Fruit fly (Drosophila melanogaster) whole organism, embryonic: ENCODE measurements around the gene CG33641.

Experiments used
- CG10147 ChIP-seq: fragments of 200-800 bp; sonication (Bioruptor generic); optimal IDR thresholded peaks from 2 replicates; lab custom pipeline; 2019; ENCODE audit warnings: missing biosample characterization, mild to moderate bottlenecking, missing genetic modification characterization, moderate library complexity
- CG10267 ChIP-seq: fragments of 200-800 bp; sonication (Bioruptor generic); optimal IDR thresholded peaks from 2 replicates; lab custom pipeline; 2018; ENCODE audit warnings: missing biosample characterization, mild to moderate bottlenecking, missing genetic modification characterization, moderate library complexity
- CG10565 ChIP-seq: fragments of 200-800 bp; sonication (Bioruptor generic); optimal IDR thresholded peaks from 3 replicates; lab custom pipeline; 2016; ENCODE audit warnings: missing biosample characterization, mild to moderate bottlenecking, missing genetic modification characterization
- CG10979 ChIP-seq: fragments of 200-800 bp; sonication (Bioruptor generic); optimal IDR thresholded peaks from 2 replicates; lab custom pipeline; 2018; ENCODE audit warnings: missing biosample characterization, mild to moderate bottlenecking, missing genetic modification characterization, moderate library complexity
- CG12219 ChIP-seq: fragments of 200-800 bp; sonication (Bioruptor generic); optimal IDR thresholded peaks from 3 replicates; lab custom pipeline; 2018; ENCODE audit warnings: missing biosample characterization, mild to moderate bottlenecking, missing genetic modification characterization
- CG18619 ChIP-seq: fragments of 200-800 bp; sonication (Bioruptor generic); optimal IDR thresholded peaks from 3 replicates; lab custom pipeline; 2017; ENCODE audit warnings: missing biosample characterization, mild to moderate bottlenecking, missing genetic modification characterization
- CG30403 ChIP-seq: fragments of 200-800 bp; sonication (Bioruptor generic); optimal IDR thresholded peaks from 3 replicates; lab custom pipeline; 2016; ENCODE audit warnings: missing biosample characterization, missing genetic modification characterization
- CG6254 ChIP-seq: fragments of 200-800 bp; sonication (Bioruptor generic); optimal IDR thresholded peaks from 3 replicates; lab custom pipeline; 2017; ENCODE audit warnings: mild to moderate bottlenecking, missing biosample characterization, missing genetic modification reagents, missing genetic modification characterization
- CG7271 ChIP-seq: fragments of 200-800 bp; sonication (Bioruptor generic); optimal IDR thresholded peaks from 2 replicates; lab custom pipeline; 2018; ENCODE audit warnings: missing biosample characterization, mild to moderate bottlenecking, missing genetic modification characterization, moderate library complexity
- CTCF ChIP-seq: fragments of 200-800 bp; sonication (Bioruptor generic); optimal IDR thresholded peaks from 2 replicates; lab custom pipeline; 2017; ENCODE audit warnings: missing biosample characterization, mild to moderate bottlenecking, missing genetic modification characterization, moderate library complexity
- Dip2 ChIP-seq: fragments of 200-800 bp; sonication (Bioruptor generic); IDR thresholded peaks from 2 replicates; pipeline ENCODE4 v1.3.6; 2022; ENCODE audit warnings: missing biosample characterization, missing genetic modification characterization
- E2f2 ChIP-seq: fragments of 200-800 bp; sonication (Bioruptor generic); IDR thresholded peaks from 2 replicates; pipeline ENCODE4 v1.3.6; 2022; ENCODE audit warnings: missing biosample characterization, missing genetic modification characterization
- Elba2 ChIP-seq: fragments of 200-800 bp; sonication (Bioruptor generic); optimal IDR thresholded peaks from 3 replicates; lab custom pipeline; 2016; ENCODE audit warnings: missing biosample characterization, missing genetic modification characterization
- H2.0 ChIP-seq: fragments of 200-800 bp; sonication (Bioruptor generic); IDR thresholded peaks from 2 replicates; pipeline ENCODE4 v1.3.6; 2022; ENCODE audit warnings: missing biosample characterization, missing genetic modification characterization
- HLH54F ChIP-seq: fragments of 200-800 bp; sonication (Bioruptor generic); optimal IDR thresholded peaks from 3 replicates; lab custom pipeline; 2016; ENCODE audit warnings: missing biosample characterization, missing genetic modification characterization
- Hmx ChIP-seq: fragments of 200-800 bp; sonication (Bioruptor generic); optimal IDR thresholded peaks from 2 replicates; lab custom pipeline; 2016; ENCODE audit warnings: missing biosample characterization, missing genetic modification characterization
- Mrtf ChIP-seq: fragments of 200-800 bp; sonication (Bioruptor generic); IDR thresholded peaks from 3 replicates; pipeline ENCODE4 v1.3.6; 2022; ENCODE audit warnings: missing biosample characterization, missing genetic modification characterization
- Nf-YC ChIP-seq: fragments of 200-800 bp; optimal IDR thresholded peaks from 3 replicates; lab custom pipeline; 2019; ENCODE audit warnings: missing biosample characterization, mild to moderate bottlenecking, missing genetic modification characterization, moderate library complexity
- Side ChIP-seq: fragments of 200-800 bp; sonication (Bioruptor generic); optimal IDR thresholded peaks from 2 replicates; lab custom pipeline; 2016; ENCODE audit warnings: missing biosample characterization, missing genetic modification characterization
- TFAM ChIP-seq: fragments of 200-800 bp; sonication (Bioruptor generic); optimal IDR thresholded peaks from 2 replicates; lab custom pipeline; 2017; ENCODE audit warnings: missing biosample characterization, missing genetic modification characterization, inconsistent platforms
- ap ChIP-seq: fragments of 200-800 bp; sonication (Bioruptor generic); IDR thresholded peaks from 2 replicates; pipeline ENCODE4 v1.3.6; 2022; ENCODE audit warnings: missing biosample characterization, missing genetic modification characterization
- az2 ChIP-seq: fragments of 200-800 bp; sonication (Bioruptor generic); optimal IDR thresholded peaks from 3 replicates; lab custom pipeline; 2016; ENCODE audit warnings: missing biosample characterization, missing genetic modification characterization
- caup ChIP-seq: fragments of 200-800 bp; sonication (Bioruptor generic); optimal IDR thresholded peaks from 3 replicates; lab custom pipeline; 2017; ENCODE audit warnings: missing biosample characterization, mild to moderate bottlenecking, missing genetic modification characterization, moderate library complexity; ENCODE audit not compliant: severe bottlenecking
- emc ChIP-seq: fragments of 200-800 bp; sonication (Bioruptor generic); optimal IDR thresholded peaks from 2 replicates; lab custom pipeline; 2016; ENCODE audit warnings: missing biosample characterization, missing genetic modification characterization
- exex ChIP-seq: fragments of 200-800 bp; sonication (Bioruptor generic); optimal IDR thresholded peaks from 4 replicates; lab custom pipeline; 2018; ENCODE audit warnings: missing biosample characterization, mild to moderate bottlenecking, missing genetic modification characterization, moderate library complexity
- gcm ChIP-seq: fragments of 200-800 bp; sonication (Bioruptor generic); optimal IDR thresholded peaks from 2 replicates; lab custom pipeline; 2019; ENCODE audit warnings: missing biosample characterization, mild to moderate bottlenecking, missing genetic modification characterization, moderate library complexity
- grau ChIP-seq: fragments of 200-800 bp; optimal IDR thresholded peaks from 3 replicates; lab custom pipeline; 2019; ENCODE audit warnings: missing biosample characterization, mild to moderate bottlenecking, missing genetic modification characterization, moderate library complexity
- gsb-n ChIP-seq: fragments of 200-800 bp; sonication (Bioruptor generic); optimal IDR thresholded peaks from 3 replicates; lab custom pipeline; 2018; ENCODE audit warnings: missing biosample characterization, mild to moderate bottlenecking, missing genetic modification characterization
- ham ChIP-seq: fragments of 200-800 bp; sonication (Bioruptor generic); IDR thresholded peaks from 2 replicates; pipeline ENCODE4 v1.3.6; 2022; ENCODE audit warnings: missing biosample characterization, missing genetic modification characterization
- hbn ChIP-seq: fragments of 200-800 bp; sonication (Bioruptor generic); IDR thresholded peaks from 2 replicates; pipeline ENCODE4 v1.3.6; 2022; ENCODE audit warnings: missing biosample characterization, missing genetic modification characterization; ENCODE audit not compliant: partially characterized antibody
- insv ChIP-seq, 2 experiments: fragments of 200-800 bp; sonication (Bioruptor generic); optimal IDR thresholded peaks; 3 replicates each; lab custom pipeline; 2016 to 2018; ENCODE audit warnings: missing biosample characterization in 2 of 2, missing genetic modification characterization in 2 of 2
- mld ChIP-seq: fragments of 200-800 bp; sonication (Bioruptor generic); IDR thresholded peaks from 3 replicates; pipeline ENCODE4 v1.3.6; 2022; ENCODE audit warnings: missing biosample characterization, missing genetic modification characterization; ENCODE audit not compliant: partially characterized antibody
- nerfin-1 ChIP-seq: fragments of 200-800 bp; sonication (Bioruptor generic); optimal IDR thresholded peaks from 3 replicates; lab custom pipeline; 2019; ENCODE audit warnings: missing biosample characterization, mild to moderate bottlenecking, missing genetic modification characterization, moderate library complexity
- nmo ChIP-seq: fragments of 200-800 bp; sonication (Bioruptor generic); optimal IDR thresholded peaks from 2 replicates; lab custom pipeline; 2018; ENCODE audit warnings: missing biosample characterization, mild to moderate bottlenecking, missing genetic modification characterization, moderate library complexity
- nom ChIP-seq: fragments of 200-800 bp; sonication (Bioruptor generic); optimal IDR thresholded peaks from 2 replicates; lab custom pipeline; 2017; ENCODE audit warnings: missing biosample characterization, missing genetic modification characterization, mild to moderate bottlenecking, moderate library complexity, missing genetic modification reagents
- org-1 ChIP-seq: fragments of 200-800 bp; sonication (Bioruptor generic); optimal IDR thresholded peaks from 2 replicates; lab custom pipeline; 2017; ENCODE audit warnings: missing biosample characterization, missing genetic modification characterization
- ro ChIP-seq: fragments of 200-800 bp; sonication (Bioruptor generic); IDR thresholded peaks from 2 replicates; pipeline ENCODE4 v1.3.6; 2022; ENCODE audit warnings: missing biosample characterization, missing genetic modification characterization
- seq ChIP-seq: fragments of 200-800 bp; sonication (Bioruptor generic); IDR thresholded peaks from 2 replicates; pipeline ENCODE4 v1.3.6; 2022; ENCODE audit warnings: missing biosample characterization, missing genetic modification characterization
- wek ChIP-seq: fragments of 200-800 bp; sonication (Bioruptor generic); optimal IDR thresholded peaks from 3 replicates; lab custom pipeline; 2018; ENCODE audit warnings: missing biosample characterization, mild to moderate bottlenecking, missing genetic modification characterization, moderate library complexity
- wor ChIP-seq: fragments of 200-800 bp; sonication (Bioruptor generic); IDR thresholded peaks from 2 replicates; pipeline ENCODE4 v1.3.6; 2022; ENCODE audit warnings: missing biosample characterization, missing genetic modification characterization

Gene CG33641

DNA sequence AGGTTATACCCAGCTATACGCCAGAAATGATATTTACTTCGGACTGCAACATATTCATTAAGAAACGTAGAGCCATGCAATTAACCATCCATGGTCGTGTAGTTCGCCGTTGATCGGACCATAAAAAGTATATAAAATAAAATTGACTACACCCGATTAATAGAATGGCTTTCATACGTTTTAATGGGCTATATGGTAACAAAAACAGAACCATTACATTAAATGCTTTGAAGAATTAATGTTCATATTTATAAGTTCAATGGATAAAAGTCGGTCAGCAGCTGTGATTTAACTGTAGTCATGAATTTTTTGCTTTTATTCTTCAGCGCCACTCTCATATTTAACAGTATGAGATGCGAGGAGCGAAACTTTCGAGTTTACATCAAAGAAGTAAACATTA is 3.7 kb downstream of the CG33641 start, which contains the start of gene CG33645:
TSS of gene CG33645 (plus strand) at position 301 of the 400 bp plus-strand sequence.
- no peak for TF ChIP-seq seq
- no peak for TF ChIP-seq Side (GFP tag; lab: Kevin White, UChicago)
- no peak for TF ChIP-seq emc (GFP tag; lab: Kevin White, UChicago)
- no peak for TF ChIP-seq caup (GFP tag; lab: Kevin White, UChicago)
- TF ChIP-seq nmo (GFP tag; lab: Kevin White, UChicago), result no peak
- no peak for TF ChIP-seq nerfin-1 (tag; lab: Kevin White, UChicago)
- no peak for TF ChIP-seq ham (GFP tag; lab: Robert Waterston, UW)
- TF ChIP-seq gcm, result no peak
- no peak for TF ChIP-seq CG10565 (GFP tag; lab: Kevin White, UChicago)
- TF ChIP-seq, all 482 proteins: peak for 0

DNA sequence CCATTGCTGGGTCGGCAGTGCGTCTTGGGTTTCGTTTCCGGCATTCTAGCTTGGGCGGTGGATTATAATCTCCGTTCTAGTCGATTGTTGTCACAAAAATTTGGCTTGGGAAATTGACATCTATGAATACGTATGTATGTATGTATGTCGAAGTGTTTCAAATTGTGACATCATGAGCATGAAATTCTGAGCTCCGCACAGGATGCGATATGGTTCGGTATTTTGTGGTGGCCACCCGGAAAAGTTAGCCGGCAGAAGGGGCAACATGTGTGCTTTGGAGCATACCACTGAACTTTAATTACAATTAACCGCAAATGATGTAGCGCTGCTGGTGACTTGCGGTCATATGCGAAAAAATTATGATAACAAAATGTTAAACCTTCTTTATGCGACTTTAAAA is 6.8 kb downstream of the CG33641 start, which contains the start of gene CG15638:
TSS of gene CG15638 (minus strand) at position 101 of the 400 bp plus-strand sequence.
- TF ChIP-seq CG6254 (no peak), TFAM (GFP tag; lab: Kevin White, UChicago) (no peak), Nf-YC (tag; lab: Kevin White, UChicago) (no peak), Elba2 (no peak), CG12219 (no peak), wek (GFP tag; lab: Kevin White, UChicago) (no peak), gsb-n (no peak), CG18619 (GFP tag; lab: Kevin White, UChicago) (no peak), CG7271 (no peak), Mrtf (GFP tag; lab: Robert Waterston, UW) (no peak), insv (GFP tag; optimal IDR thresholded peaks at IDR 0.05; lab: Kevin White, UChicago) (no peak), CG10267 (no peak), hbn (GFP tag; lab: Robert Waterston, UW) (no peak), nom (no peak), wor (no peak)
- TF ChIP-seq, all 482 proteins: peak for 0

DNA sequence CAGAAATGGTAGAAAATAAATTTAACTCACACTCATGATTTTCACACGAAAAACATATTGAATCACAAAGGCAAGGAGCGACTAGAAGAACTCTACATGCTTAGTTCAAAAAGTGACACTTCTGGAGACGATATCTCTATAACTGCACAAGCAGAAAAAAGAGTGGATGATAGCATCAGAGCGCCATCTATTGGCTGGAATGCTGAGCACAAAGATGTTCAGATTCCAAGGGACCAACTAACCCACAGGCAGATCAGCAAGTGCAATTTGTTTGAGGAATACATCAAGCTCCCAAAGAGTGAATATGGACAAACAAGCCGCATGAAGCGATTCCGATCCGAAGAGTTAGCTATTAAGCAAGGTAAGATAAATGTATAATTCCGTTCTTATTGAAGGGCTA is 11.9 kb downstream of the CG33641 start, which contains the start of gene CG16852:
TSS of gene CG16852 (plus strand) at position 48 of the 400 bp plus-strand sequence.
- TF ChIP-seq HLH54F (no peak), CTCF (GFP tag; lab: Kevin White, UChicago) (peak; percentile 79), CG10979 (peak; percentile 56), exex (tag; lab: Kevin White, UChicago) (no peak), mld (no peak), grau (no peak), CG30403 (GFP tag; lab: Kevin White, UChicago) (no peak)
- TF ChIP-seq, all 482 proteins: peak for 2

DNA sequence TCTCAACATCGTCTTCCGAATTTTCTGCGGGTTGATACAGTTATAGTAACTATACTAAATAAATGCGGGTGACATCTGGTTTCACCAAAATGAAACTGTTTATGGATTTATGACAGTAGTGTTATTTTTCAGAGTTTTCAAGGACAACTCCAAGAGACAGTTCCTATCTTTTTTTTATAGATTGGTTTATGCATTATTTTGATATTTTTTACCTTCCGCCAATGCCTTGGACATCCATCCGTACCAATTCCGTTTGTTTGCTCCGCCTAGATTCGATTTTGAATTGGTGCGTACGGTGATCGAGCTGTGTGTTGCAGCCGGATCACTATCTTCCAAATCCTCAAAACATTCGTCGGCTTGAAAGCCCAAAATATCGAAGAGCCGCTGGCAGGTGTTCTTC is 13.1 kb downstream of the CG33641 start, which contains the start of gene CG16853:
TSS of gene CG16853 (plus strand) at position 301 of the 400 bp plus-strand sequence.
- no peak for TF ChIP-seq ro (GFP tag; lab: Robert Waterston, UW)
- no peak for TF ChIP-seq H2.0 (GFP tag; lab: Robert Waterston, UW)
- TF ChIP-seq E2f2 (GFP tag; lab: Robert Waterston, UW), result no peak
- no peak for TF ChIP-seq CG10147 (GFP tag; lab: Kevin White, UChicago)
- TF ChIP-seq Hmx, result no peak
- no peak for TF ChIP-seq ap (GFP tag; lab: Robert Waterston, UW)
- TF ChIP-seq az2, result no peak
- TF ChIP-seq Dip2, result no peak
- TF ChIP-seq org-1 (GFP tag; lab: Kevin White, UChicago), result no peak
